Worm (Caenorhabditis elegans) whole organism, L1 larva: ENCODE results near the gene C55A6.7.
"Not testable (repeated sequence)": the region's sequence is repeated elsewhere in the genome, so short reads cannot be mapped to it uniquely, and the experiment has no call there.

Source experiments
- aly-2 ChIP-seq: fragments of 150-350 bp; optimal IDR thresholded peaks from 2 replicates; lab custom pipeline; 2014; ENCODE audit warnings: missing biosample characterization, missing genetic modification characterization
- ceh-88 ChIP-seq: fragments of 200-800 bp; sonication (Bioruptor generic); IDR thresholded peaks from 2 replicates; pipeline ENCODE4 v1.3.6; 2022; ENCODE audit warnings: missing genetic modification characterization, missing compliant biosample characterization
- fkh-4 ChIP-seq: sonication (generic microtip); optimal IDR thresholded peaks from 2 replicates; lab custom pipeline; 2016; ENCODE audit warnings: missing compliant biosample characterization, missing genetic modification characterization, borderline replicate concordance
- jun-1 ChIP-seq: fragments of 150-350 bp; optimal IDR thresholded peaks from 2 replicates; lab custom pipeline; 2014; ENCODE audit warnings: missing biosample characterization, missing genetic modification reagents, missing genetic modification characterization
- nhr-237 ChIP-seq: fragments of 150-350 bp; optimal IDR thresholded peaks from 2 replicates; lab custom pipeline; 2014; ENCODE audit warnings: missing biosample characterization, missing genetic modification characterization
- nhr-71 ChIP-seq: sonication (generic microtip); optimal IDR thresholded peaks from 2 replicates; lab custom pipeline; 2016; ENCODE audit warnings: mild to moderate bottlenecking, missing genetic modification characterization, moderate library complexity, missing compliant biosample characterization
- nhr-76 ChIP-seq: sonication (generic microtip); optimal IDR thresholded peaks from 2 replicates; lab custom pipeline; 2017; ENCODE audit warnings: missing biosample characterization, missing genetic modification characterization

DNA sequence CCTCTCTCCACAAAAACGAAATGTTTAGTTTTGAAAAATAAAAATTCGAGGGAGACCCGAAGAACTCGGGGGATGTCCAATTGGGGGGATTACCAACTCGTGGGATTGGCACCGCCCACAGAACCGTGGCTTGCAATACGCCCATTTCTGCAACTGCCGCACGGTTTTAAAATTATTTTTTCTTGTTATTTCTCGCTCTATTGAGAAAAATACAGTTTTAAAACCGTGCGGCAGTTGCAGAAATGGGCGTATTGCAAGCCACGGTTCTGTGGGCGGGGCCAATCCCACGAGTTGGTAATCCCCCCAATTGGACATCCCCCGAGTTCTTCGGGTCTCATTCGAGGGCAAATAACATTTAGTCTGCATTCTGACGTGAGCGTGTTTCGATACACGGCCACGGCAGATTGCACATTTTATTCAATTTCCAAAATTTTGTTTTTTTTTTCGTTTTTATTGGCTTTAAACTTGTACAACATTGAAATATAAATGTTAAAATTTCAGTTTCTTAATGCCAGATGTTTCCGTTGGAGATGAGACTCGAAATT is 15.4 kb downstream of the C55A6.7 start, which contains the start of the genes C55A6.1 and C55A6.10:
- not testable (repeated sequence) for TF ChIP-seq nhr-76; aly-2; nhr-237 (tag; lab: Kevin White, UChicago); fkh-4 (tag; lab: Kevin White, UChicago)
- peak; percentile 86 for TF ChIP-seq nhr-71
- TF ChIP-seq ceh-88: peak; percentile 54; the same call in 1 of the 2 replicates
- peak; percentile 30 for TF ChIP-seq jun-1 (tag; lab: Kevin White, UChicago)
